Worm (Caenorhabditis elegans): Measurements from ENCODE around the gene C49F5.7.

The C49F5.7 gene

DNA sequence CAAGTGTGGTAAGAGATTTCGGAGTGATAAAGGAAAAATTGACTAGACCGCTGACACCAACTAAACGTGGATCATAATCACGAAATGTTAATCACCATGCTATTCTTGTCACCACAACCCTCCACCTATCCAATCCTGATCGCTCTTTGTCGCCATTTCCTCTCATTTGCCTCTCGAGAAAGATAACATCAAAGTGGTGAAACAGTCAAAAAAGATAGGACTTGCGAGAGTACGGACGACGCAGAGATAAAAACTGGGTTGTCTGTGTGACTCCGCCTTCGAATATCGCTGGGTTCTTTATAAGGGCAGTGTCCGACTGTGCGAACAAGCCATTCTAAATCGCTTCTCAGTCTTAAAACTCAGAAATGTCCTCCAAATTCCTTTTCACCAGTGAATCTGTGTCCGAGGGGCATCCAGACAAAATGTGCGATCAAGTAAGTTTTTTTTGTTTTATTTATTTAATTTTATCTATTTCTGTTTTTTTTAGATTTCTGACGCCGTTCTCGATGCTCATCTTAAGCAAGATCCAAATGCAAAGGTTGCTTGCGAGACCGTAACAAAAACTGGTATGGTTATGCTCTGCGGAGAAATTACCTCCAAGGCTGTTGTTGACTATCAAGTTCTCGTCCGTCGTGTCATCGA lies 28.8 kb upstream of the C49F5.7 start, which contains the start of gene sams-1:
sams-1 (plus strand) TSS at position 300 of the 642 bp plus-strand sequence.
- no peak for TF ChIP-seq W03F9.2 (tag; optimal IDR thresholded peaks at IDR 0.05)
- no peak for TF ChIP-seq dao-5 (tag; optimal IDR thresholded peaks at IDR 0.05)
- no peak for TF ChIP-seq him-1 (tag; optimal IDR thresholded peaks at IDR 0.05)

DNA sequence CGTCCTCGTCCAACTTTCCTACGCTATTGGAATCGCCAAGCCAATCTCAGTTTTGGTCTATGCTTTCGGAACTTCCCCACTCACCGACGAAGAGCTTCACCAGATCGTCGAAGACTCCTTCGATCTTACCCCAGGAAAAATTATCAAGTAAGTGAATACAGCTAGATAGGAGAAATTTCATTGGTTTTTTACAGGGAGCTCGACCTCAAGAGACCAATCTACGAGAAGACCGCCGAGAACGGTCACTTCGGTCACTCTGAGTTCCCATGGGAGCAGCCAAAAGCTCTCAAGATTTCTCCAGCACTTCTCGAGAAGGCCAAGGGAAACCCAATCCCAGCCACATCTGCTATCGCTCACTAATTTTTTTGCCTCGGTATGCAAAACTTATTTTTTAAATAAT lies 27.6 kb upstream of the C49F5.7 start:
- TF ChIP-seq him-1 (tag; optimal IDR thresholded peaks at IDR 0.05): no peak

DNA sequence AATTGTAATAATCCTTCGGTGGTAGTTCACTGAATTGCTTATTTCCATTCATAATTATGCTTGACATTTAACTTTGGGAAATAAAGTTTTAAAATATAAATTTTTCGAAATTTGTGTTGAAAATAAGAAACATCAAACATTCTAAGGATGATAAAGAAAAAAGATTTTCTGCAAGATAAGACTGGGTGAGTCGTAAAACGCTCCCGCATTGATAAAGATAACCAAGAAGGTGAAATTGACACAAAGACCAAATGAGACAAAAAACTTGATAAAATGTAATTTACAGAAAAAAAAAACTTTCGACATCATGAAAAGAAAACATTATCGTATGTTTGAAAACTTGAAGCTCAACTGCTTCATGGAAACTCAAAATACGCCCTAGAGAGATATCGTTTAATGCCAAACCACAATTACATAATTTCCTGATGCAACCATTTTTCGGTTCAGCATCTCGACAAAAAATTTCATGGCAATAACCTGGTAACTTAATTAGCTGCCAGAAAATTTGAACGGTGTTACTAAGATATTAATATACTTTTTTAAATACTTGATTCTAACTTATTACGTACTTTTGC lies 26.5 kb upstream of the C49F5.7 start:
- no peak for TF ChIP-seq W03F9.2 (tag; optimal IDR thresholded peaks at IDR 0.05)
- TF ChIP-seq him-1 (tag; optimal IDR thresholded peaks at IDR 0.05): no peak
- TF ChIP-seq dao-5 (tag; optimal IDR thresholded peaks at IDR 0.05): no peak

DNA sequence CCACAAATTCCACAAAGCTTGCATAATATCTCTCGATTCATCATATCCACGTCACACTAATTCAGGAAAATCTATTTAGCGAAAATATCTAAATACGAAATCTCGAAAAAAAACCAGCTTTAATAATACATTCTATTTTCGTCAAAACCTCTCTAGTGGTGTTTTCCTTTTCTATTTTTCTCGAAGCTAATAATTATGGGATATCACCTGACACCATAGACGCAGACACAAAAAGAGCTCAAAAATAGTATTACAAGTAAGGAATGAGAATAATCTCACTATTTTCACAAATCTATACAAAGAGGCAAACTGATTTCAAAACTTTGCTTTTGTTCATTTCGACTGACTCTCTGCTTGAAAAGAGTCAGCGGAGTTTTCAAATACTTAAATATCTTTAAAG lies 25.5 kb upstream of the C49F5.7 start:
- no peak for TF ChIP-seq dao-5 (tag; optimal IDR thresholded peaks at IDR 0.05)
- no peak for TF ChIP-seq him-1 (tag; optimal IDR thresholded peaks at IDR 0.05)
- TF ChIP-seq W03F9.2 (tag; optimal IDR thresholded peaks at IDR 0.05): no peak

DNA sequence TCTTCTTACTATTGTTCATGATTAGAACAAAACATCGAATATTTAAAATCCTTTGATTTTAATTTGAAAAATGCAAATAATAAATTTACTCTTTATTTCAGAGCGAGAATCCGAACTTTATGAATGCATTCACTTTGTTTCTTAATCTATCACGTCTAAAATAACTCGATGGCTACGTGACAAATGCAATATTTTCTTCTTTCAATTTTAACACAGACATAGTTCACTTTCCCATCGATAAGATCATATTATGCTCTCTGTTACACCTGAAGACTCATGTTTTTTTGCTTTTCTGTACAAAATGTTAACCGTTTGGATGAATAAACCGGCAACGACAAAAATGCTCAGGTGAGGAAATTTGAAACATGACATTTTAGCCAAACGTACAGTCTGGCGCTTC lies 25.0 kb upstream of the C49F5.7 start:
- TF ChIP-seq dao-5 (tag; optimal IDR thresholded peaks at IDR 0.05): no peak
- no peak for TF ChIP-seq W03F9.2 (tag; optimal IDR thresholded peaks at IDR 0.05)
- TF ChIP-seq him-1 (tag; optimal IDR thresholded peaks at IDR 0.05): no peak

DNA sequence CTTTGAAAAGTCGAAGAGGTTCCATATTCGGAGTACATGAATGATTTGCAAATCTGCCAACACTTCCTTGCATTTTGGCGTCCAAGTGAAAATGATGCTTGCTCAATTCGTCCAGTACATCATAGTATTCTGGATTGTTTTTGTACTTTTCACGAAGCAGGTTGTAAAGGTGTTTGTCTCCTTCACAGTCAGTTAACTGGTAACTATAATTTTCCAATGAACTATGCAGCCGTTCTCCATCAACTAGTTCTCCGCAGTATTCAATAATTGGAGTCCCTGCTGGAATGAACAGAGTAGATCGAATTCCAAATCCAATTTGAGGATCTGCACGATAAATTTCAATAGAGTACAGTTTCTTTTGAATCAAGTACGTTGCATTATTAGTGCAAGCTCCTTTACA lies 23.3 kb upstream of the C49F5.7 start:
- no peak for TF ChIP-seq dao-5 (tag; optimal IDR thresholded peaks at IDR 0.05)
- TF ChIP-seq W03F9.2 (tag; optimal IDR thresholded peaks at IDR 0.05): no peak
- TF ChIP-seq him-1 (tag; optimal IDR thresholded peaks at IDR 0.05): no peak

DNA sequence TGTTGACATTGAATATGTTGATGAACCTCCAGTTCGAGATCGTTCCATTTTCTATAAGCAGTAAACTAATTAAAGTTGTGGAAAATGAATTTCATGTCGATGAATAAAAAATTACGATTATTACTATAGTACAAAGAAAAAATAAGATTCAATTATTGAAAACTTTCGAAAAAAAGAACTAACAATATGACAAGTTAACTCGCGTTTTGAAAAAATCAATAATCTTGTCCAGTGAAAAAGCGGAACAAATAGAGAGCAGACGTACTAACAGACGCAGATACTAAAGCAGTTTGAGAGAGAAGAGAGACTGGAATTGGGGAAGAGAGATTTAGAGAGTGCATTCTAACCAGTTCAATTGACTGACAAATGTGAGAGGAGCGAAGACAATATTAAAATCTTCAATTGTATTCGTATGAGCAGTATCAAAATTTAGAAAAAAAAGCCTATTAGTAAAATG lies 19.9 kb upstream of the C49F5.7 start, which contains the start of gene set-6:
set-6 (minus strand) TSS at position 51 of the 457 bp plus-strand sequence.
- no peak for TF ChIP-seq him-1 (tag; optimal IDR thresholded peaks at IDR 0.05)
- TF ChIP-seq W03F9.2 (tag; optimal IDR thresholded peaks at IDR 0.05): no peak
- TF ChIP-seq dao-5 (tag; optimal IDR thresholded peaks at IDR 0.05): no peak

DNA sequence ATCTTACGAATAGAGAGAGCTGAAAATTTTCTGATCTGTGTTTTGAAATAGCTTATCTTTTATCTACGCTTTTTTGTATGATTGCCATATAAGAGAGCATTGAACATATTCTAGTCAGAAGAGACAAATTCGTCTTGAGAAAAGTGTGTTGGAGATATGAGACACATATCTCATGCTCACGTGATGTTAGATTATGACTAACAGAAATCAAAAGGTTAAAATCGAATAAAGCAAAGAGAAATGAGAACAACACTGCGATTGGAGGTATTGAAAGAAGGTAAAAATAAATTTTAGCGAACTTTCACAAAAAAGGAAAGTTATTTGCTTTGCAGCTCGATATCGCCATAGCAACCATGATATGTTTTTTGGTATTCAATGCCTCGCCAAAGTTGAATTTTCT lies 12.5 kb upstream of the C49F5.7 start, which contains the start of gene nhr-167:
nhr-167 (minus strand) TSS at position 21 of the 400 bp plus-strand sequence.
- no peak for TF ChIP-seq dao-5 (tag; optimal IDR thresholded peaks at IDR 0.05)
- no peak for TF ChIP-seq W03F9.2 (tag; optimal IDR thresholded peaks at IDR 0.05)

DNA sequence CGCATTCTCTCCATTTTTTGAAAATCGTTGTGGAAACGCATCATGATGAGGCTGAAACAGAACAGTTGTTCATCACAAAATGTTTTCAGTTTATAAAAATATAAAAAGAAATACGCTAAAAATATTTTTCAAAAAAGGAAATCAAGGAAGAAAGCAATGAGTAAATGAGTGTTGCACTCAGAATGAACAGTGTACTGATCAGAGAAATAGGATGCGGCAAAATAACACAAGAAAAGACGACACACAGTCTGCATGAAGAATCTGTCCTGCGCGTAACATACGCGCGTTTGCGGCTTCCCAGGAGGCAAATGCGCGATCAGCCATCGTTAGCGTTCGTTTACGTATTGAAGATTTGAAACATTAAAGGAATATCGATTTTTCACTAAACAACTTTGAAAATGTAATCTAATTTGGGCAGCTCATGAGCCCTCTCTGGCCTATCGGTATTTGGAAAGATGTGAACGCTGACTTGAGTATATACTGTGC lies 11.0 kb upstream of the C49F5.7 start, which contains the start of gene C49F5.3:
C49F5.3 (minus strand) TSS at position 51 of the 486 bp plus-strand sequence.
- TF ChIP-seq him-1 (tag; optimal IDR thresholded peaks at IDR 0.05) (no peak), W03F9.2 (tag; optimal IDR thresholded peaks at IDR 0.05) (no peak), dao-5 (tag; optimal IDR thresholded peaks at IDR 0.05) (no peak)

DNA sequence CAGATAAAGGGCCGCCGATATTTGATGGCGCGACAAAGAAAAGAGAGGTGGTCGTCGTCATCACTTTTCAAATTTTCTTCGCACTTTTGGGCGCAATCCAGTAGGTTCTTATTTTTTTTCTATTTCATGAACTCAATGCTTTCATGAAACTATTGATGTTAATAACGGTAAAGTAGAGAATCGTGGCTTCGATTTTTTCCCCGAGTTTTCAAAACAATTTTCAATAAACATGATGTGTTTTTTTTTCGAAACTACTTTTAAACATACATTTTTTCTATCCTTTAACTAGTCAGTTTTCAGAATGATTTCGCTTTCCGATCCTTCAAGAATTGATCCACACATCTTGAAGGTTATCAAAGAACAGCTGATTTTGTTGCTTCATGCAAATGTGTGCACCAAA lies 8.7 kb upstream of the C49F5.7 start, which contains the start of gene C49F5.5:
C49F5.5 (plus strand) TSS at position 301 of the 400 bp plus-strand sequence.
- no peak for TF ChIP-seq W03F9.2 (tag; optimal IDR thresholded peaks at IDR 0.05)
- no peak for TF ChIP-seq him-1 (tag; optimal IDR thresholded peaks at IDR 0.05)
- no peak for TF ChIP-seq dao-5 (tag; optimal IDR thresholded peaks at IDR 0.05)

DNA sequence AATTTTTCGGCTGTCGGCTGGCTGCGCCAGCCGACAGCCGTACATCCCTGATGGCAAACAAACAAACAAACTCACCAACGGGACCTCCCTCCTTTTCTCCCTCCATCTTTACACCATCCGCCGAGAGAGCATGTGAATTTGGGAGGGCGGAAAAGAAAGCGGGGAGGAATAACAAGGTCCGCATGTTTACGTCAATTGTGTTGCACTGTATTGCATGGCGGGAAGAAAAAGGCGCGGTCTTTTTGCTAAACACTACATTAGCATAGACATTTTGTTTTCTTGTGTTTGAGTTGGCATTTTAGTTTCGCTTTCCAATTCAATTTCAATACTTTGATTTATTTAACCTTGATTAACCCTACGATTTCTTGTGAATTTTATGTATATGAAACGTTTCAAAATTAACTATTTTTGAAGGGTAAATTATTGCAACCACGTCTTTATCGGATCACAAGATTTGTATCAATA lies 6.7 kb upstream of the C49F5.7 start, which contains the start of gene C49F5.6:
C49F5.6 (plus strand) TSS at position 415 of the 465 bp plus-strand sequence.
- TF ChIP-seq W03F9.2 (tag; optimal IDR thresholded peaks at IDR 0.05) (no peak), him-1 (tag; optimal IDR thresholded peaks at IDR 0.05) (no peak), dao-5 (tag; optimal IDR thresholded peaks at IDR 0.05) (no peak)

DNA sequence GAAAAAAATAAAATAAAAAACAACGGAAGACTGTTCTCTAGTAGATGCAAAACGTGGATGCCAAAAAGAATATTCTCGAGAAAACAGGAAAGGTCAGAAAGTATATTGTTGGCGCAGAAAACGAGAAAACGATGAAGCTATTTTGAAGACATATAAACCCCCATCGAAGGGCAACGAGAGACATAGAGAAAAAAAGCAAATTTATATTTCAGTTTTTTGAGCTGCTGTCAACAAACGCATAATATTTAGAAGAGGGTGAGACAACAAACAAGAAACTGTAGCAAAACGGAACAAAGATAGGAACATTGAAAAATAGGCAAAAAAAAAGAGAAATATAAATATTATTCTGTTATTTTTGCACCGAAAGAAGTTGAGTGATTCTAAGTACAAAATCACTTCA lies 2.3 kb upstream of the C49F5.7 start:
- TF ChIP-seq dao-5 (tag; optimal IDR thresholded peaks at IDR 0.05) (no peak), him-1 (tag; optimal IDR thresholded peaks at IDR 0.05) (no peak), W03F9.2 (tag; optimal IDR thresholded peaks at IDR 0.05) (no peak)

DNA sequence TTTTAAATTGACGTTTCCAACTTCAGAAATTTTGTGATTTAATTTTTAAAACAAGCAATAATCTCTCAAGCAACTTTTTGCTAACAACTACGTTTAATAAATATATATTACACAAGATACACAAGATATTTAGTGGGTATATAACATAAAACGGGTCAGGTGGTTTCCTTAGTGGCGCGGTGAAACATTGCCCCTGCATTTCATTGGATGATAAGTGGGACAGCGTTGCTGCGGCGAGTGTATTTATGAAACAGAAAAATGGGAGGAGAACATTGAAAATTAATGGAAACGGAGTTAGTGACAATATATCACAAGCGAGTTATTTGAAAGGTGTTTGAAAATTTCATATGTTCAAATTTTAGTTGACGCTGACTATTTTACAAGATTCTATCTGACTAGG lies 1.8 kb upstream of the C49F5.7 start:
- no peak for TF ChIP-seq dao-5 (tag; optimal IDR thresholded peaks at IDR 0.05)
- TF ChIP-seq W03F9.2 (tag; optimal IDR thresholded peaks at IDR 0.05): no peak
- TF ChIP-seq him-1 (tag; optimal IDR thresholded peaks at IDR 0.05): no peak

DNA sequence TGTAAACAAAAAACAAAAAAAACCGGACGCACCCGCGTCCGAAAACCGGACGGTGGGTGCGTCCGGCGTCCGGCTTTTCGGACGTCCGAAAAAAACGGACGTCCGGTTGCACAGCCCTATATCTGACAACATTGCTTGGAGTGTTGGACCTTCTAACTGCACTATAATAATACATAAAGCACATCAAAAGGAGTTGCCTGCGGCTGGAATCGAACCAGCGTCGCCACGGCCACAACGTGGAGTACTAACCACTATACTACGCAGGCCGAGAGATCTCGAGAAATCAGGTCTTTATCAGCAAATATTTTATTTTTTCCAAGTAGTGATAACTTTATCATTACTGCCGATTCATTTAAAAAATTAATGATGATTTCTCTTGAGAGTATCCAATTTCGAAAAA lies 1.3 kb upstream of the C49F5.7 start:
- TF ChIP-seq dao-5 (tag; optimal IDR thresholded peaks at IDR 0.05) (no peak), him-1 (tag; optimal IDR thresholded peaks at IDR 0.05) (no peak), W03F9.2 (tag; optimal IDR thresholded peaks at IDR 0.05) (no peak)

All from whole organism, L4/young adult.